Worm (Caenorhabditis elegans) whole organism, L4/young adult: ENCODE data around the gene gly-9.

Experiments
- W03F9.2 ChIP-seq: fragments of 150-350 bp; optimal IDR thresholded peaks from 2 replicates; lab custom pipeline; 2014; ENCODE audit warnings: missing biosample characterization, missing genetic modification characterization
- him-1 ChIP-seq: sonication (generic microtip); optimal IDR thresholded peaks from 2 replicates; lab custom pipeline; 2016; ENCODE audit warnings: missing genotype, missing genetic modification reagents, missing genetic modification characterization, missing compliant biosample characterization

DNA sequence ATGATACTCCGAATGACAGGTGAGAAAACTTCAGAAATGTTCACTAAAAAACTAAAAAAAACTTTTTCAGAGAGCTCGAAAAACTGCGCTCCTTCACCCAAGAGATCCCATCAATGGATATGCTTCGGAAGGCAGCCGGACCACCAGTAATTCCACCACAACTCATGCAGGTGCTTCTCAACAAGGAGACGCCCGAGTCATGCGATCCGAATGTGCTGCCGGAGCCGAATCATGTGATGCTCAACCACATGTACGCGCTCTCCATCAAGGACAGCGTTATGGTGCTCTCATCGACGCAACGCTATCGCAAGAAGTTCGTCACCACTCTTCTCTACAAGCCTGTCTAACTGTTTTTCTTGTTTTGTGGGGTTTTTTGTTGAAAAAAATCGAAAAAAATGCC lies 52.6 kb downstream of the gly-9 start:
- no peak for TF ChIP-seq him-1 (tag; lab: Kevin White, UChicago)
- TF ChIP-seq W03F9.2: no peak
